Fruit fly (Drosophila melanogaster): Measurements from ENCODE around the gene CG8757.
A peak's percentile ranks its signal among the peaks of the same experiment; 100 is the strongest.

The CG8757 gene

DNA sequence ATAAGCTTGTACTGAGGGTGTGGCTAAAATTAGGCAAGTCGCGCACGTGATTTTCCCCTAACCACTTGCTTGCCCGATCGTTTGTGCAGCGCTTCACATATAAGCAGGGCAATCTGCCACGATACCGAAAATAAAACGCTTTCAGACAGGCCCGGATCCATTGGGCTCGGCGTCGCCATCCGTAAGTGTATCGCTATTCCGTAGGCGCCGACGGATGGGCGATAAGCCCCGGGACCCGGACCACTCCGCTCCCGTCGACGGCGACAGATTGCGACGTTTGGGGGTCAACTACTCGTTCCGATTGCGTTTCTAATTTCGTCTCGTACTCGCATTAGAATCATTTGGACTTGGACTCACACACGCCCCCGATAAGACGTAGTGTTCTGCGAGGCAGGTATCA lies 20.4 kb upstream of the CG8757 start (continued):
- TF ChIP-seq Dad (GFP tag; optimal IDR thresholded peaks at IDR 0.05) (peak; percentile 88), CG43689 (GFP tag; IDR thresholded peaks at IDR 0.05) (peak; percentile 83), Med (GFP tag) (peak; percentile 99), maf-S (GFP tag; optimal IDR thresholded peaks at IDR 0.05) (peak; percentile 83), gro (GFP tag; optimal IDR thresholded peaks at IDR 0.05) (no peak), trem (tag; optimal IDR thresholded peaks at IDR 0.05) (peak; percentile 9), slou (GFP tag; optimal IDR thresholded peaks at IDR 0.05) (no peak), otp (GFP tag; IDR thresholded peaks at IDR 0.05) (peak; percentile 95), gfzf (GFP tag; optimal IDR thresholded peaks at IDR 0.05) (no peak), CG11723 (GFP tag; optimal IDR thresholded peaks at IDR 0.05) (peak; percentile 59), CG7372 (GFP tag; IDR thresholded peaks at IDR 0.05) (peak; percentile 84), Hey (tag; optimal IDR thresholded peaks at IDR 0.05) (peak; percentile 80), fd3F (GFP tag; optimal IDR thresholded peaks at IDR 0.05) (peak; percentile 84), tup (GFP tag; optimal IDR thresholded peaks at IDR 0.05) (peak; percentile 73), CG30431 (GFP tag; optimal IDR thresholded peaks at IDR 0.05) (peak; percentile 80), CG6683 (GFP tag; optimal IDR thresholded peaks at IDR 0.05) (no peak), Hr78 (GFP tag; optimal IDR thresholded peaks at IDR 0.05) (peak in 1 of 2 experiments; percentile 75), CG15601 (tag; optimal IDR thresholded peaks at IDR 0.05) (no peak), al (GFP tag; IDR thresholded peaks at IDR 0.05) (peak; percentile 57; the same call in 1 of the 2 replicates), da (GFP tag; optimal IDR thresholded peaks at IDR 0.05) (peak; percentile 87), CG11504 (tag; optimal IDR thresholded peaks at IDR 0.05) (no peak), Abd-B (GFP tag; optimal IDR thresholded peaks at IDR 0.05) (peak; percentile 71), Hmx (GFP tag; optimal IDR thresholded peaks at IDR 0.05) (peak; percentile 32), CG15073 (GFP tag; optimal IDR thresholded peaks at IDR 0.05) (peak; percentile 43), CG18619 (GFP tag; optimal IDR thresholded peaks at IDR 0.05) (peak; percentile 83), CG2129 (GFP tag; IDR thresholded peaks at IDR 0.05; ENCODE audit: partially characterized antibody) (no peak), kah (GFP tag; optimal IDR thresholded peaks at IDR 0.05) (no peak), CG7357 (GFP tag; IDR thresholded peaks at IDR 0.05) (peak; percentile 78; the same call in 2 of the 3 replicates), sens-2 (GFP tag; IDR thresholded peaks at IDR 0.05) (peak; percentile 85), CG10462 (GFP tag; optimal IDR thresholded peaks at IDR 0.05) (peak; percentile 56), CG10147 (GFP tag; optimal IDR thresholded peaks at IDR 0.05) (no peak), fd96Cb (tag; optimal IDR thresholded peaks at IDR 0.05) (no peak), CG7271 (tag; optimal IDR thresholded peaks at IDR 0.05) (no peak), nerfin-1 (tag; optimal IDR thresholded peaks at IDR 0.05) (no peak), Side (GFP tag; optimal IDR thresholded peaks at IDR 0.05) (peak; percentile 76), Bteb2 (GFP tag; optimal IDR thresholded peaks at IDR 0.05) (peak; percentile 67), rib (GFP tag; IDR thresholded peaks at IDR 0.05) (peak; percentile 90), CG18764 (GFP tag; optimal IDR thresholded peaks at IDR 0.05) (no peak), tll (GFP tag; optimal IDR thresholded peaks at IDR 0.05) (no peak), wek (GFP tag; optimal IDR thresholded peaks at IDR 0.05) (peak; percentile 56), kay (GFP tag; optimal IDR thresholded peaks at IDR 0.05) (no peak), lov (optimal IDR thresholded peaks at IDR 0.05) (no peak), lov (GFP tag; IDR thresholded peaks at IDR 0.05) (peak; percentile 88), bigmax (GFP tag; optimal IDR thresholded peaks at IDR 0.05) (no peak), gt (GFP tag; IDR thresholded peaks at IDR 0.05) (peak; percentile 61; the same call in 1 of the 2 replicates), CG8388 (GFP tag; optimal IDR thresholded peaks at IDR 0.05) (peak; percentile 58), dysf (GFP tag; IDR thresholded peaks at IDR 0.05) (peak; percentile 90), CG7839 (tag; optimal IDR thresholded peaks at IDR 0.05) (peak; percentile 90), CTCF (GFP tag; optimal IDR thresholded peaks at IDR 0.05) (no peak), CG17912 (GFP tag; optimal IDR thresholded peaks at IDR 0.05) (peak; percentile 75), CG14710 (tag; optimal IDR thresholded peaks at IDR 0.05) (no peak)
